Worm (Caenorhabditis elegans): ENCODE results near the gene nhr-30.

Gene nhr-30

DNA sequence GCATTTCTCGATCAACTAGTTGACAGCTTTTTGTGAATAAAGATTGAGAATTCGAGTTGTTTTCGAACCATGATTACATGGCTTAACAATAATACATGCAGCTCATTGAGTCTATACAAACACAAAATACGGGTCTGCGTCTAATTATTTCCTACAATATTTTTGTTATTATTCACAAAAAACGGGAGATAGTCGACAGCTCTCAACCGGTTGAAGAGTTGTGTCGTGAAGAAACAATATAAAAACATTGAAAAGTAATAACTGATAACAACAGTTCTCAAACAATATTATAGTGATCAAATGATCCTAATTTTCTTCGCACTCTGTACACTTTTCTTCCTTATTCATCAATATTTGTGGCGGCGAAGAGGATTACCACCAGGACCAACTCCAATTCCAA, 3.9 kb upstream of the nhr-30 start, which contains the start of gene cyp-33B1:
TSS of gene cyp-33B1 (plus strand) at position 301 of the 400 bp plus-strand sequence.
- TF ChIP-seq let-607 (tag; optimal IDR thresholded peaks at IDR 0.05), result no peak
- TF ChIP-seq mxl-1 (tag; optimal IDR thresholded peaks at IDR 0.05), result no peak
- TF ChIP-seq nfya-1 (tag; optimal IDR thresholded peaks at IDR 0.05; ENCODE audit: borderline replicate concordance, insufficient read depth), result no peak
- no peak for TF ChIP-seq hlh-12 (tag; optimal IDR thresholded peaks at IDR 0.05)
- TF ChIP-seq hsf-1 (GFP tag; IDR thresholded peaks at IDR 0.05), result no peak
- TF ChIP-seq egl-18 (GFP tag; IDR thresholded peaks at IDR 0.05), result no peak
- no peak for TF ChIP-seq atf-7 (tag; optimal IDR thresholded peaks at IDR 0.05)
- TF ChIP-seq ceh-27 (GFP tag; optimal IDR thresholded peaks at IDR 0.05), result no peak
- TF ChIP-seq lag-1 (GFP tag; IDR thresholded peaks at IDR 0.05), result no peak
- TF ChIP-seq unc-130 (GFP tag; optimal IDR thresholded peaks at IDR 0.05), result no peak
- TF ChIP-seq cebp-1 (GFP tag; IDR thresholded peaks at IDR 0.05), result no peak
- no peak for TF ChIP-seq cebp-1 (tag; optimal IDR thresholded peaks at IDR 0.05)
- TF ChIP-seq Y79H2A.3 (GFP tag; conservative IDR thresholded peaks at IDR 0.05), result no peak
- no peak for TF ChIP-seq aptf-2 (GFP tag; conservative IDR thresholded peaks at IDR 0.05)
- TF ChIP-seq xnd-1 (tag; optimal IDR thresholded peaks at IDR 0.05), result no peak
- TF ChIP-seq sdz-38 (tag; optimal IDR thresholded peaks at IDR 0.05), result no peak
- TF ChIP-seq nhr-179 (tag; optimal IDR thresholded peaks at IDR 0.05), result no peak
- TF ChIP-seq F23B12.7 (tag; optimal IDR thresholded peaks at IDR 0.05; ENCODE audit: insufficient read depth), result no peak
- TF ChIP-seq ztf-28 (GFP tag; IDR thresholded peaks at IDR 0.05), result no peak
- TF ChIP-seq B0019.2 (GFP tag; conservative IDR thresholded peaks at IDR 0.05), result no peak
- no peak for TF ChIP-seq bed-1 (GFP tag; IDR thresholded peaks at IDR 0.05)

DNA sequence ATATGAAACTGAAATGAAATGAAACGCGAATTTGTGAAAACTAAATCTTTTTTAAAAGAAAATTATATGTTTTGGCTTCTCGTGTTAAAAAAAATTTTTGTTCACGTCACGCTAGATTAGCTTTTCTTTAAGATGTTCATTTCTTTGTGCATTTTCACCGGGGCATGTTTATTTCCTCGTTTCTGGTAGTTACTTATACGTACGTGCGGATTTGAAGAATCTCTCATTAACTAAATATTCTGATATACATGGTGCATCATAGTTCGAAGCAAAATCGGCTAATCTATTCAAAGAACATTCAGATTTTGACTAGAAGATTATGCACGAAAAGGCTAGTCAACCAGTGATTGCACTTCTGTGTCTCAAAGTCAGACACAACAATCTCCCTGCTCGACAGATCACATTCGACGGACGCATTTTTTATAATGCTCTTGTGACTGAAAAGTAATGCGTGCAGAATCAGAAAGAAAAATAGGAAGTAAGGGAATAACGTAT, 2.6 kb downstream of the nhr-30 start, which contains the start of gene C25E10.17:
TSS of gene C25E10.17 (minus strand) at position 51 of the 495 bp plus-strand sequence.
- TF ChIP-seq ceh-40 (GFP tag; IDR thresholded peaks at IDR 0.05), result no peak
- no peak for TF ChIP-seq hmg-20 (GFP tag; IDR thresholded peaks at IDR 0.05)
- no peak for TF ChIP-seq ceh-58 (GFP tag; IDR thresholded peaks at IDR 0.05)
- TF ChIP-seq T07F8.4 (tag; optimal IDR thresholded peaks at IDR 0.05), result no peak
- TF ChIP-seq mxl-1 (tag; optimal IDR thresholded peaks at IDR 0.05), result no peak
- TF ChIP-seq K11D2.4 (GFP tag; IDR thresholded peaks at IDR 0.05), result no peak
- TF ChIP-seq nfyb-1 (GFP tag; IDR thresholded peaks at IDR 0.05), result no peak
- TF ChIP-seq mel-28 (tag; optimal IDR thresholded peaks at IDR 0.05; ENCODE audit: borderline replicate concordance), result no peak
- TF ChIP-seq pha-4 (tag; optimal IDR thresholded peaks at IDR 0.05), result no peak
- no peak for TF ChIP-seq nhr-179 (tag; optimal IDR thresholded peaks at IDR 0.05)
- TF ChIP-seq egl-18 (GFP tag; IDR thresholded peaks at IDR 0.05), result no peak
- TF ChIP-seq efl-1 (GFP tag; optimal IDR thresholded peaks at IDR 0.05), result no peak
- TF ChIP-seq C06A6.2 (GFP tag; conservative IDR thresholded peaks at IDR 0.05), result no peak
- no peak for TF ChIP-seq snpc-3.4 (tag; optimal IDR thresholded peaks at IDR 0.05)
- no peak for TF ChIP-seq rcor-1 (GFP tag; IDR thresholded peaks at IDR 0.05)
- no peak for TF ChIP-seq aptf-3 (GFP tag; IDR thresholded peaks at IDR 0.05)

DNA sequence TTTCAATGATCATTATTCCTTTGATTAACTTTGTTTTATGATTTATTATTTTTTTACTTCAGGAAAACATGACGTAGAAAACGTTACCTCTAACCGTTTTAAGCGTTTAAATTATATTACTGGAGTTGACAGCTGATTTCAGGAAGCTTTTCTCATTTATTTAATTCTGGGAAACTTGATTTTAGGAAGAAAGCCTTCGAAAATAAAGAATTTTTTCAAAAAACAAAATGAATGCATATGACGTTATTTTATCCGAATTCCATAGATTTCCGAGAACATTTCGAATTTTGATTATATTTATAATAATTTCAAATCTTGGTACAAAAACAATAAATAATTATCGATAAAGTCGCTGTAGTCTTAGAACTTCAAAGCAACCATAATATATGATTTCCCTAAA, 4.3 kb downstream of the nhr-30 start:
- no peak for TF ChIP-seq F52B5.7 (tag; optimal IDR thresholded peaks at IDR 0.05)
- no peak for TF ChIP-seq rcor-1 (GFP tag; IDR thresholded peaks at IDR 0.05)
- TF ChIP-seq sea-2 (GFP tag; IDR thresholded peaks at IDR 0.05), result no peak
- TF ChIP-seq bed-2 (GFP tag; IDR thresholded peaks at IDR 0.05), result no peak
- no peak for TF ChIP-seq snpc-3.4 (tag; optimal IDR thresholded peaks at IDR 0.05)
- TF ChIP-seq ceh-79 (tag; optimal IDR thresholded peaks at IDR 0.05), result no peak
- TF ChIP-seq egl-44 (GFP tag; IDR thresholded peaks at IDR 0.05), result no peak
- TF ChIP-seq him-1 (tag; optimal IDR thresholded peaks at IDR 0.05), result no peak
- no peak for TF ChIP-seq lsl-1 (GFP tag; optimal IDR thresholded peaks at IDR 0.05)
